Fruit fly (Drosophila melanogaster): ENCODE measurements around the gene CG14634.

Gene CG14634

DNA sequence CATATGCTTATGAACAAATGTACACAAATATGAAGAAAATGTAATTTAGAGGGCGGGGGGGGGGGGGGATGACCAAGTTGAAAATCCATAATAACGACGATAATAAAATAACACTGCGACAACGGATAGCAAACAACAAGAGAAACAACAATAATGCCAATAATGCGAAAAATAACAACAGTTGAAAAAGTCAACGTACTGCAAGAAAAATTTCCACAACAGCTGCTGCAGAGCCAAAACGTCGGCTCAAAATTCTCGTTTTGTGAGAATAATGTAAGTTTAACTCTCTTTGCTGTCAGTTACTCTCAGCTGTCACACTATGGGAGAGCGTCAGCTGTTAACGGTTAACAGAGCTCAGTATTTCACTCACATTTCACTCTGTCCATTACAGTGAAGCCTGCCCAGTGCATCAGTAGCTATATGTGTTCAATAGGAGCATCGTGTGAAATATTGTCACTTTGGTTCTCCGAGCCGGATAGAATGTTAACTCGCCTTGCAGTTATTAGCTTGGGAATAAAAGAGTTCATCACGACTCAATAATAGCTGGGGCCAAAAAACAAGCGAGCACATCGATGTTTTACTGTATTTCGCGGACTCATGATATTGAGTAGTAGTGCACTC lies 38.4 kb downstream of the CG14634 start (continued):
- TF ChIP-seq Aef1 (GFP tag; IDR thresholded peaks at IDR 0.05) = peak; percentile 73
- peak; percentile 39 for TF ChIP-seq CG13123 (GFP tag; optimal IDR thresholded peaks at IDR 0.05)
- peak; percentile 54 for TF ChIP-seq Ssrp (tag; optimal IDR thresholded peaks at IDR 0.05)
- peak; percentile 73 for TF ChIP-seq CG13894 (tag; optimal IDR thresholded peaks at IDR 0.05)
- TF ChIP-seq CG4282 (GFP tag; optimal IDR thresholded peaks at IDR 0.05) = peak; percentile 46
- TF ChIP-seq br (optimal IDR thresholded peaks at IDR 0.05) = no peak
- TF ChIP-seq fru (optimal IDR thresholded peaks at IDR 0.05) = no peak
- TF ChIP-seq HLHmδ (GFP tag; optimal IDR thresholded peaks at IDR 0.05) = no peak
- peak; percentile 74; the same call in 2 of the 3 replicates for TF ChIP-seq Optix (GFP tag; IDR thresholded peaks at IDR 0.05)
- TF ChIP-seq CG12219 (GFP tag; optimal IDR thresholded peaks at IDR 0.05) = peak; percentile 80
- peak; percentile 17 for TF ChIP-seq fd102C (GFP tag; optimal IDR thresholded peaks at IDR 0.05)
- TF ChIP-seq lmd (GFP tag; IDR thresholded peaks at IDR 0.05) = peak; percentile 81
- TF ChIP-seq kay (GFP tag; optimal IDR thresholded peaks at IDR 0.05) = peak; percentile 43
- no peak for TF ChIP-seq cad (GFP tag; optimal IDR thresholded peaks at IDR 0.05)
- no peak for TF ChIP-seq Hmx (GFP tag; optimal IDR thresholded peaks at IDR 0.05)
- peak; percentile 60 for TF ChIP-seq Six4 (GFP tag; optimal IDR thresholded peaks at IDR 0.05)
- TF ChIP-seq CG17328 (GFP tag; IDR thresholded peaks at IDR 0.05) = peak; percentile 87
- no peak for TF ChIP-seq CG9797 (GFP tag; optimal IDR thresholded peaks at IDR 0.05)
- TF ChIP-seq CG10209 (GFP tag; optimal IDR thresholded peaks at IDR 0.05) = peak; percentile 76
- peak; percentile 45 for TF ChIP-seq vfl (GFP tag; optimal IDR thresholded peaks at IDR 0.05)
- peak; percentile 47; the same call in 1 of the 3 replicates for TF ChIP-seq CG7357 (GFP tag; IDR thresholded peaks at IDR 0.05)
- TF ChIP-seq bowl (GFP tag; IDR thresholded peaks at IDR 0.05) = peak; percentile 30; the same call in 1 of the 2 replicates
- TF ChIP-seq Eip74EF (GFP tag; optimal IDR thresholded peaks at IDR 0.05) = peak in 1 of 2 experiments; percentile 49
- peak; percentile 83 for TF ChIP-seq CG30403 (GFP tag; optimal IDR thresholded peaks at IDR 0.05)
- peak; percentile 61 for TF ChIP-seq NC2β (GFP tag; optimal IDR thresholded peaks at IDR 0.05)
- peak; percentile 51 for TF ChIP-seq CG1233 (GFP tag; optimal IDR thresholded peaks at IDR 0.05)
- peak; percentile 64 for TF ChIP-seq CG11696 (GFP tag; IDR thresholded peaks at IDR 0.05)
- TF ChIP-seq Spps (tag; optimal IDR thresholded peaks at IDR 0.05) = peak; percentile 11
- peak; percentile 38 for TF ChIP-seq eyg (GFP tag; optimal IDR thresholded peaks at IDR 0.05)
- peak; percentile 45 for TF ChIP-seq CG9437 (GFP tag; optimal IDR thresholded peaks at IDR 0.05)
- TF ChIP-seq CG1792 (GFP tag; optimal IDR thresholded peaks at IDR 0.05) = peak; percentile 42
- peak; percentile 57 for TF ChIP-seq CG10267 (tag; optimal IDR thresholded peaks at IDR 0.05)
- peak; percentile 80 for TF ChIP-seq CG17361 (GFP tag; IDR thresholded peaks at IDR 0.05)
- TF ChIP-seq sob (GFP tag; IDR thresholded peaks at IDR 0.05) = peak; percentile 83
- TF ChIP-seq Usf (GFP tag; optimal IDR thresholded peaks at IDR 0.05) = peak; percentile 22
- peak; percentile 52 for TF ChIP-seq zen (tag; optimal IDR thresholded peaks at IDR 0.05)
- TF ChIP-seq ato (GFP tag; IDR thresholded peaks at IDR 0.05; ENCODE audit: partially characterized antibody) = no peak
- TF ChIP-seq CG7963 (GFP tag; IDR thresholded peaks at IDR 0.05; ENCODE audit: partially characterized antibody) = no peak
- peak; percentile 36; the same call in 1 of the 3 replicates for TF ChIP-seq so (GFP tag; IDR thresholded peaks at IDR 0.05)
- TF ChIP-seq pho (GFP tag; optimal IDR thresholded peaks at IDR 0.05) = peak; percentile 60

dm6 chrX:908763-909497 lies 46.5 kb downstream of the CG14634 start:
- peak; percentile 88 for TF ChIP-seq sqz (GFP tag; optimal IDR thresholded peaks at IDR 0.05)
- peak; percentile 60 for TF ChIP-seq CG17385 (GFP tag; optimal IDR thresholded peaks at IDR 0.05)
- no peak for TF ChIP-seq MESR4 (GFP tag; optimal IDR thresholded peaks at IDR 0.05)
- 0 out of 2 replicates have a peak, but pooled peaks have one; percentile 19 for TF ChIP-seq sna (GFP tag; IDR thresholded peaks at IDR 0.05; ENCODE audit: partially characterized antibody)
- no peak for TF ChIP-seq nerfin-2 (GFP tag; IDR thresholded peaks at IDR 0.05; ENCODE audit: partially characterized antibody)
- peak; percentile 3 for TF ChIP-seq nom (GFP tag; optimal IDR thresholded peaks at IDR 0.05)
- TF ChIP-seq Hr78 (GFP tag; optimal IDR thresholded peaks at IDR 0.05) = peak in 1 of 2 experiments; percentile 1
- peak; percentile 59 for TF ChIP-seq cwo (GFP tag; optimal IDR thresholded peaks at IDR 0.05)
- peak; percentile 78 for TF ChIP-seq Adf1 (GFP tag; IDR thresholded peaks at IDR 0.05)
- peak; percentile 50; the same call in 1 of the 2 replicates for TF ChIP-seq CG4360 (GFP tag; IDR thresholded peaks at IDR 0.05)
